Worm (Caenorhabditis elegans): ENCODE measurements around the gene pck-1.

Gene pck-1

ce11 chrIII:40580-41113 is 25.4 kb downstream of the pck-1 start, which contains the start of gene col-88:
Gene col-88 (plus strand): TSS chrIII:41063.
- TF ChIP-seq madf-5 (GFP tag; IDR thresholded peaks at IDR 0.05) (no peak), nhr-28 (tag; optimal IDR thresholded peaks at IDR 0.05) (peak; percentile 33), daf-8 (GFP tag; IDR thresholded peaks at IDR 0.05) (no peak)

ce11 chrIII:39516-39915 is 26.5 kb downstream of the pck-1 start:
- TF ChIP-seq nhr-11 (tag; optimal IDR thresholded peaks at IDR 0.05), result no peak
- peak; percentile 53 for TF ChIP-seq aha-1 (tag)
- TF ChIP-seq D1046.2 (GFP tag; IDR thresholded peaks at IDR 0.05), result no peak

ce11 chrIII:38117-38516 is 27.9 kb downstream of the pck-1 start, which contains the start of gene clp-10:
Gene clp-10 (minus strand): TSS chrIII:38217.
- TF ChIP-seq Y105C5A.15 (GFP tag; IDR thresholded peaks at IDR 0.05) (no peak), zip-11 (GFP tag; IDR thresholded peaks at IDR 0.05) (no peak), set-16 (GFP tag; IDR thresholded peaks at IDR 0.05) (no peak), vab-7 (GFP tag; IDR thresholded peaks at IDR 0.05) (no peak), ceh-28 (tag; optimal IDR thresholded peaks at IDR 0.05) (no peak)

DNA sequence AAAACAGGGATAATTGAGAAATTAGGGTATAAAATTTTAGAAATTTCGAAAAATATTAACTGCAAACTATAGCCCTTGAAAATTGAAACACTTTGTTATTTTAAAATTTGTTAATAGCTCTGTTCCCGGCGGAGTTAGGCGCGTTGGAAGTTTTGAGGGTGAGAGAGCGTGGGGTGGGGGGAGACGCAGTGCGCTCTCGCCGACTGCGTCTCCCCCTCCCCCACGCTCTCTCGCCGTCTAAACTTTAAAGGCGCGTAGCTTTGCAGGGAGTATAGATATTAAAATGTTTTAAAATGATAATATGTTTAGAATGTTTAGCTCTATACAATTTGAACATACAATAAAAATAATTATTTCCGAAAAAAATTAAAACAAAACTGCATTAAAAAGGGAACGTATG is 32.8 kb downstream of the pck-1 start:
- TF ChIP-seq aha-1 (tag), result peak; percentile 79
- no peak for TF ChIP-seq vab-7 (GFP tag; IDR thresholded peaks at IDR 0.05)
- TF ChIP-seq daf-16 (GFP tag; optimal IDR thresholded peaks at IDR 0.05), result no peak
- TF ChIP-seq daf-16 (tag; optimal IDR thresholded peaks at IDR 0.05), result no peak
- TF ChIP-seq set-16 (GFP tag; IDR thresholded peaks at IDR 0.05), result peak; percentile 71

DNA sequence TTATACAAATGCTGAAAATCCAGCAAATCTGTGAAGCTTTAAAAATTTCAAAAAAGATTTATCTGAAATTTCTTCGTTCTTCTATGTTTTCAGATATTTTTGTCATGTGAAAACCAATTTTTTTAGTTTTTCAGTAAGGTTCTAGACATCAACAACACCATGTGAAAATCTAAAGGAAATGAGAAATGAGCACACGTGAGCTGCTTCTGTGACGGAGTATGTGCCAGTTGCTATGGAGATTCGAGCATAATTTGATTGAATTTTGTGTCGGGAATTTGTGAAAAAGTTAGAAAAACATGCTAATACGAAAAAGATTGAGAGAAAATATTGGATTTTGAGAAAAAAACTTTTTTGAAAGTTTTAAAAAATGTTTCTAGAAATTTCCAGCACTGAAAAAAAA is 34.5 kb downstream of the pck-1 start:
- no peak for TF ChIP-seq nhr-28 (tag; optimal IDR thresholded peaks at IDR 0.05)
- no peak for TF ChIP-seq F37D6.2 (tag; optimal IDR thresholded peaks at IDR 0.05)
- TF ChIP-seq nhr-48 (tag; optimal IDR thresholded peaks at IDR 0.05), result no peak
- TF ChIP-seq unc-39 (tag; optimal IDR thresholded peaks at IDR 0.05), result no peak
- TF ChIP-seq aha-1 (tag), result no peak
- TF ChIP-seq egl-43 (GFP tag; IDR thresholded peaks at IDR 0.05), result no peak
- TF ChIP-seq lir-3 (tag; optimal IDR thresholded peaks at IDR 0.05), result no peak
- no peak for TF ChIP-seq gei-8 (GFP tag; optimal IDR thresholded peaks at IDR 0.05)
- no peak for TF ChIP-seq dmd-9 (GFP tag; IDR thresholded peaks at IDR 0.05)
- no peak for TF ChIP-seq egl-27 (tag; optimal IDR thresholded peaks at IDR 0.05)

ce11 chrIII:30399-30798 is 35.7 kb downstream of the pck-1 start:
- TF ChIP-seq aha-1 (tag) (peak; percentile 20), mdl-1 (tag; optimal IDR thresholded peaks at IDR 0.05) (peak in 1 of 2 experiments; percentile 39), lsy-2 (tag; optimal IDR thresholded peaks at IDR 0.05) (peak in 1 of 2 experiments; percentile 50), hif-1 (tag; optimal IDR thresholded peaks at IDR 0.05) (peak in 1 of 2 experiments; percentile 69), nhr-42 (GFP tag; IDR thresholded peaks at IDR 0.05) (no peak), fkh-10 (GFP tag; optimal IDR thresholded peaks at IDR 0.05) (peak; percentile 82), nhr-41 (GFP tag; IDR thresholded peaks at IDR 0.05) (no peak), ctbp-1 (GFP tag; IDR thresholded peaks at IDR 0.05) (peak; percentile 60; the same call in 1 of the 2 replicates)

DNA sequence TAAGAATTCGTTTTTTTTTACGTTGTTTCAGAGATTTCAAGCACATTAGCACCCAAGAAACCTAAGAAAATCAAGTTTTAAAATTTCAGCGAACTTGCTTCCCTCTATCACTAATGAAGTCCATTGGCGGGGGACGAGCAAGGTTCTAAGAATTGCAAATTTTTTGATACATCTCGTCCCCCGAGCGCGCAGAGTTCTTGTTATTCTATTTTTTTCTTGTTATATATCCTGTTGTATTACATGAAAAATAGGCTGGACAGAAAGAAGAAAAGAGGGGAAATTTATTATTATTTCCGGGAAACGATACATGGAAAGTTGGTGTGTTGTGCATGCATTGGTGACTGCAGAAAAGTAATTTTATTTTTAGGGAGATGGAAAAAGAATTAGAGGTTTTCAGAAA is 36.4 kb downstream of the pck-1 start:
- TF ChIP-seq hif-1 (tag; optimal IDR thresholded peaks at IDR 0.05) (no peak), F26F4.8 (GFP tag; conservative IDR thresholded peaks at IDR 0.05) (no peak), Y48G9A.11 (GFP tag; IDR thresholded peaks at IDR 0.05) (no peak), nhr-11 (tag; optimal IDR thresholded peaks at IDR 0.05) (no peak), hlh-11 (tag; optimal IDR thresholded peaks at IDR 0.05) (no peak)

All from whole organism, L4 larva.